Fruit fly (Drosophila melanogaster): ENCODE measurements around the gene CG18823.
A peak's percentile ranks its signal among the peaks of the same experiment; 100 is the strongest.

The CG18823 gene

DNA sequence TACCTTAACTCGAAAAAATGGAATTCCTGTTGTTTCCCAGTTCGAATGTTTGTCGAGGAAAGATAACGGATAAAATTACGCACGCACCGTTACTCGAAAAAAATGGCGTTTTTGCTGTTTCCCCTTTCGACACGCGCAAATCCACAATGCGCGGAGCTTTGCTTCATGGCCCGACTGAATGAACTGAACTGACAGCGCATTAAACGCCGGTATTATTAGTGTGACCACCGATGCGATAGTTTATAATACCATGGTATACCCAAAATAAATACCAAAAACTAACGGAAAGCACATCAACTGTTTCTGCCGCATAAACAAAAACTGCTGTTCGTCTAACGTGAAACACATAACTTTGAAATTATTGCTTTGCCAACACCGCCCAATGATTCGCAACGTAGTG lies 36.2 kb downstream of the CG18823 start, which contains the start of the genes CG32814, CG11638 and CG3021 (continued):
- no peak for TF ChIP-seq slou (GFP tag; optimal IDR thresholded peaks at IDR 0.05)
- peak; percentile 10 for TF ChIP-seq salm (tag; optimal IDR thresholded peaks at IDR 0.05)
- TF ChIP-seq CG10274 (GFP tag; optimal IDR thresholded peaks at IDR 0.05): no peak
- TF ChIP-seq CG4707 (GFP tag; optimal IDR thresholded peaks at IDR 0.05): no peak
- TF ChIP-seq CTCF (GFP tag; optimal IDR thresholded peaks at IDR 0.05): peak; percentile 58
- TF ChIP-seq CG13287 (GFP tag; IDR thresholded peaks at IDR 0.05; ENCODE audit: partially characterized antibody): peak; percentile 60
- TF ChIP-seq Dfd (GFP tag; optimal IDR thresholded peaks at IDR 0.05): no peak
- TF ChIP-seq tio (GFP tag; optimal IDR thresholded peaks at IDR 0.05): no peak
- no peak for TF ChIP-seq trh (GFP tag; optimal IDR thresholded peaks at IDR 0.05)
- no peak for TF ChIP-seq repo (GFP tag; optimal IDR thresholded peaks at IDR 0.05)
- no peak for TF ChIP-seq tin (GFP tag; optimal IDR thresholded peaks at IDR 0.05)
- TF ChIP-seq rib (GFP tag; IDR thresholded peaks at IDR 0.05): no peak
- no peak for TF ChIP-seq fd96Cb (tag; optimal IDR thresholded peaks at IDR 0.05)
- no peak for TF ChIP-seq Abd-B (GFP tag; optimal IDR thresholded peaks at IDR 0.05)
- peak; percentile 13 for TF ChIP-seq CG34376 (GFP tag; optimal IDR thresholded peaks at IDR 0.05)
- peak; percentile 9 for TF ChIP-seq CG10267 (tag; optimal IDR thresholded peaks at IDR 0.05)
- no peak for TF ChIP-seq Oli (tag; optimal IDR thresholded peaks at IDR 0.05)
- no peak for TF ChIP-seq cg (GFP tag; optimal IDR thresholded peaks at IDR 0.05)
- TF ChIP-seq CG13624 (GFP tag; optimal IDR thresholded peaks at IDR 0.05): no peak
- peak; percentile 45 for TF ChIP-seq CG10431 (GFP tag; optimal IDR thresholded peaks at IDR 0.05)
- TF ChIP-seq luna (GFP tag; optimal IDR thresholded peaks at IDR 0.05): no peak
- no peak for TF ChIP-seq ssp (GFP tag; IDR thresholded peaks at IDR 0.05)
- no peak for TF ChIP-seq CrebB (tag; optimal IDR thresholded peaks at IDR 0.05)
- TF ChIP-seq Ets65A (GFP tag): no peak
- TF ChIP-seq Dip2 (GFP tag; IDR thresholded peaks at IDR 0.05): no peak
- TF ChIP-seq CG15011 (GFP tag; optimal IDR thresholded peaks at IDR 0.05): no peak
- TF ChIP-seq Lhr (GFP tag; optimal IDR thresholded peaks at IDR 0.05): peak; percentile 11
- no peak for TF ChIP-seq CG4328 (GFP tag; optimal IDR thresholded peaks at IDR 0.05)
- TF ChIP-seq CG15601 (tag; optimal IDR thresholded peaks at IDR 0.05): peak; percentile 16
- TF ChIP-seq CG10979 (tag; optimal IDR thresholded peaks at IDR 0.05): peak; percentile 36
- TF ChIP-seq exex (tag; optimal IDR thresholded peaks at IDR 0.05): no peak
- TF ChIP-seq wdn (GFP tag; IDR thresholded peaks at IDR 0.05): no peak
- TF ChIP-seq CG6791 (GFP tag; IDR thresholded peaks at IDR 0.05; ENCODE audit: partially characterized antibody): peak; percentile 57; the same call in 1 of the 3 replicates
- TF ChIP-seq Antp (GFP tag; optimal IDR thresholded peaks at IDR 0.05): no peak
- TF ChIP-seq Nf-YB (GFP tag; optimal IDR thresholded peaks at IDR 0.05): no peak
- TF ChIP-seq CG6175 (GFP tag; IDR thresholded peaks at IDR 0.05): no peak
- TF ChIP-seq CG10959 (GFP tag; IDR thresholded peaks at IDR 0.05): no peak
- TF ChIP-seq Spps (tag; optimal IDR thresholded peaks at IDR 0.05): no peak
- no peak for TF ChIP-seq zfh2 (GFP tag; optimal IDR thresholded peaks at IDR 0.05)
- TF ChIP-seq Sox100B (GFP tag; optimal IDR thresholded peaks at IDR 0.05): no peak
- no peak for TF ChIP-seq gcm (GFP tag; optimal IDR thresholded peaks at IDR 0.05)
- TF ChIP-seq Sry-δ (GFP tag; optimal IDR thresholded peaks at IDR 0.05): peak; percentile 40
- TF ChIP-seq CG1603 (tag; optimal IDR thresholded peaks at IDR 0.05): peak; percentile 47
- no peak for TF ChIP-seq CG4360 (GFP tag; IDR thresholded peaks at IDR 0.05)
- no peak for TF ChIP-seq CG8089 (GFP tag; optimal IDR thresholded peaks at IDR 0.05)
- peak; percentile 12 for TF ChIP-seq NfI (GFP tag; optimal IDR thresholded peaks at IDR 0.05)
- TF ChIP-seq dm (GFP tag; optimal IDR thresholded peaks at IDR 0.05): peak; percentile 46
- no peak for TF ChIP-seq GATAe (GFP tag; conservative IDR thresholded peaks at IDR 0.05)
- TF ChIP-seq wek (GFP tag; optimal IDR thresholded peaks at IDR 0.05): peak; percentile 0
- TF ChIP-seq sisA (GFP tag; IDR thresholded peaks at IDR 0.05): no peak
- no peak for TF ChIP-seq NC2β (GFP tag; optimal IDR thresholded peaks at IDR 0.05)
- TF ChIP-seq HLH54F (GFP tag; optimal IDR thresholded peaks at IDR 0.05): no peak
